Worm (Caenorhabditis elegans): ENCODE measurements around the gene glr-8.

DNA sequence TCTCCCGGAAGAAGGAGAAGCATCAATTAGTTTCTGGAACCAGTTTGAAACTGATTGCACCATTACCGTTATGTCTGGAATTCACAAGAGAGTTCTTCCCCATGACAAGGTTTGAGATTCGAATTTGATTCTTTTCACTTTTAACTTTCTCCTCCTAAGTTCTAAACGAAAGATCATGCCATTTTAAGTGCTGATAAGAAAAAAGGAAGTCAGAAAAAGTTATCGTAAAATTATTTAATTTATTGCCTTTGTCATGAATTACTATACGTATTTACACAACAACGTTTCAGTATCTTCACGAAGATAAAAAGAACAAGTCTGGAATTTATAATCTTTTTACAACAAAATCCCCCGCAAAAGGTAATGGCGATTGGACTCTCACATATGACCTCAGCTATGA lies 45.7 kb upstream of the glr-8 start:
- TF ChIP-seq pha-4 (tag; optimal IDR thresholded peaks at IDR 0.05): no peak
- TF ChIP-seq elt-1 (tag; optimal IDR thresholded peaks at IDR 0.05): no peak

All from whole organism, L3 larva.